Fruit fly (Drosophila melanogaster) whole organism, embryonic: ENCODE results near the gene CG10353.
A peak's percentile ranks its signal among the peaks of the same experiment; 100 is the strongest.

Experiments used
- Awh ChIP-seq: fragments of 200-800 bp; sonication (Bioruptor generic); IDR thresholded peaks from 2 replicates; pipeline ENCODE4, ENCODE4 v1.3.6; 2022; ENCODE audit warnings: missing biosample characterization, missing genetic modification characterization
- Bdp1 ChIP-seq: fragments of 200-800 bp; sonication (Bioruptor generic); optimal IDR thresholded peaks from 3 replicates; lab custom pipeline; 2016; ENCODE audit warnings: missing biosample characterization, missing genetic modification characterization
- CG10366 ChIP-seq: fragments of 200-800 bp; sonication (Bioruptor generic); IDR thresholded peaks from 2 replicates; pipeline ENCODE4 v1.3.6; 2022; ENCODE audit warnings: missing biosample characterization, missing genetic modification characterization
- CG12391 ChIP-seq: fragments of 200-800 bp; sonication (Bioruptor generic); optimal IDR thresholded peaks from 3 replicates; lab custom pipeline; 2018; ENCODE audit warnings: missing biosample characterization, mild to moderate bottlenecking, missing genetic modification characterization, moderate library complexity
- CG13123 ChIP-seq: fragments of 200-800 bp; sonication (Bioruptor generic); optimal IDR thresholded peaks from 2 replicates; lab custom pipeline; 2016; ENCODE audit warnings: missing biosample characterization, missing genetic modification characterization
- CG13624 ChIP-seq: fragments of 200-800 bp; sonication (Bioruptor generic); optimal IDR thresholded peaks from 2 replicates; lab custom pipeline; 2016; ENCODE audit warnings: missing biosample characterization, missing genetic modification characterization
- CG13775 ChIP-seq: fragments of 200-800 bp; sonication (Bioruptor generic); optimal IDR thresholded peaks from 3 replicates; lab custom pipeline; 2017; ENCODE audit warnings: missing biosample characterization, mild to moderate bottlenecking, missing genetic modification characterization
- CG17912 ChIP-seq: fragments of 200-800 bp; sonication (Bioruptor generic); optimal IDR thresholded peaks from 2 replicates; lab custom pipeline; 2018; ENCODE audit warnings: missing biosample characterization, mild to moderate bottlenecking, missing genetic modification characterization
- CG2199 ChIP-seq: fragments of 200-800 bp; sonication (Bioruptor generic); IDR thresholded peaks from 3 replicates; pipeline ENCODE4 v1.3.6; 2022; ENCODE audit warnings: missing biosample characterization, missing genetic modification characterization
- CG33213 ChIP-seq: fragments of 200-800 bp; sonication (Bioruptor generic); optimal IDR thresholded peaks from 3 replicates; lab custom pipeline; 2016; ENCODE audit warnings: missing biosample characterization, missing genetic modification characterization
- CG34422 ChIP-seq: fragments of 200-800 bp; sonication (Bioruptor generic); IDR thresholded peaks from 3 replicates; pipeline ENCODE4 v1.3.6; 2022; ENCODE audit warnings: missing biosample characterization, missing genetic modification characterization
- CG3847 ChIP-seq: fragments of 200-800 bp; sonication (Bioruptor generic); IDR thresholded peaks from 2 replicates; pipeline ENCODE4 v1.3.6; 2022; ENCODE audit warnings: missing biosample characterization, missing genetic modification characterization
- CG4282 ChIP-seq: fragments of 200-800 bp; sonication (Bioruptor generic); optimal IDR thresholded peaks from 2 replicates; lab custom pipeline; 2016; ENCODE audit warnings: missing biosample characterization, missing genetic modification characterization
- CG4424 ChIP-seq: fragments of 200-800 bp; sonication (Bioruptor generic); optimal IDR thresholded peaks from 3 replicates; lab custom pipeline; 2016; ENCODE audit warnings: missing biosample characterization, missing genetic modification characterization
- CG6689 ChIP-seq: fragments of 200-800 bp; sonication (Bioruptor generic); IDR thresholded peaks from 2 replicates; pipeline ENCODE4 v1.3.6; 2022; ENCODE audit warnings: missing biosample characterization, missing genetic modification characterization
- CG7745 ChIP-seq: fragments of 200-800 bp; sonication (Bioruptor generic); optimal IDR thresholded peaks from 2 replicates; lab custom pipeline; 2018; ENCODE audit warnings: missing biosample characterization, mild to moderate bottlenecking, missing genetic modification characterization, moderate library complexity
- CG7839 ChIP-seq: fragments of 200-800 bp; sonication (Bioruptor generic); optimal IDR thresholded peaks from 3 replicates; lab custom pipeline; 2018; ENCODE audit warnings: missing biosample characterization, mild to moderate bottlenecking, missing genetic modification characterization, moderate library complexity
- CG8290 ChIP-seq, 3 experiments: fragments of 200-800 bp; sonication (Bioruptor generic); optimal IDR thresholded peaks; 2 replicates each; lab custom pipeline; 2016 to 2019; ENCODE audit warnings: missing biosample characterization in 3 of 3, missing genetic modification characterization in 3 of 3, mild to moderate bottlenecking in 2 of 3, moderate library complexity in 1 of 3
- CG8388 ChIP-seq: fragments of 200-800 bp; sonication (Bioruptor generic); optimal IDR thresholded peaks from 2 replicates; lab custom pipeline; 2019; ENCODE audit warnings: missing biosample characterization, mild to moderate bottlenecking, missing genetic modification characterization, moderate library complexity
- CHES-1-like ChIP-seq: fragments of 200-800 bp; sonication (Bioruptor generic); optimal IDR thresholded peaks from 2 replicates; lab custom pipeline; 2016; ENCODE audit warnings: missing biosample characterization, missing genetic modification characterization
- HLH54F ChIP-seq: fragments of 200-800 bp; sonication (Bioruptor generic); optimal IDR thresholded peaks from 3 replicates; lab custom pipeline; 2016; ENCODE audit warnings: missing biosample characterization, missing genetic modification characterization
- Hand ChIP-seq: fragments of 200-800 bp; sonication (Bioruptor generic); optimal IDR thresholded peaks from 2 replicates; lab custom pipeline; 2017; ENCODE audit warnings: mild to moderate bottlenecking, missing biosample characterization, missing genetic modification reagents, missing genetic modification characterization
- Jarid2 ChIP-seq: fragments of 200-800 bp; sonication (Bioruptor generic); optimal IDR thresholded peaks from 3 replicates; lab custom pipeline; 2017; ENCODE audit warnings: mild to moderate bottlenecking, missing biosample characterization, missing genetic modification reagents, missing genetic modification characterization
- Oaz ChIP-seq: fragments of 200-800 bp; sonication (Bioruptor generic); IDR thresholded peaks from 2 replicates; pipeline ENCODE4 v1.3.6; 2022; ENCODE audit warnings: missing biosample characterization, missing genetic modification characterization
- Stat92E ChIP-seq, 3 experiments: fragments of >200 bp in 2 of 3; fragments of 200-800 bp in 1 of 3; sonication (Bioruptor generic) in 1 of 3; optimal IDR thresholded peaks; 2 replicates each; lab custom pipeline; 2017 to 2019; ENCODE audit warnings: missing biosample characterization in 3 of 3, missing genetic modification characterization in 3 of 3, mild to moderate bottlenecking in 1 of 3, moderate library complexity in 1 of 3
- Usf ChIP-seq: fragments of 200-800 bp; sonication (Bioruptor generic); optimal IDR thresholded peaks from 2 replicates; lab custom pipeline; 2017; ENCODE audit warnings: missing genotype, missing biosample characterization, missing genetic modification characterization
- ara ChIP-seq: fragments of 200-800 bp; sonication (Bioruptor generic); IDR thresholded peaks from 2 replicates; pipeline ENCODE4 v1.3.6; 2022; ENCODE audit warnings: missing biosample characterization, missing genetic modification characterization
- ase ChIP-seq: fragments of 200-800 bp; sonication (Bioruptor generic); IDR thresholded peaks from 3 replicates; pipeline ENCODE4 v1.3.6; 2022; ENCODE audit warnings: missing biosample characterization, missing genetic modification characterization
- bcd ChIP-seq: fragments of 200-800 bp; sonication (Bioruptor generic); optimal IDR thresholded peaks from 2 replicates; lab custom pipeline; 2017; ENCODE audit warnings: missing biosample characterization, mild to moderate bottlenecking, missing genetic modification characterization
- btn ChIP-seq: fragments of 200-800 bp; sonication (Bioruptor generic); optimal IDR thresholded peaks from 2 replicates; lab custom pipeline; 2016; ENCODE audit warnings: missing biosample characterization, missing genetic modification characterization
- caup ChIP-seq: fragments of 200-800 bp; sonication (Bioruptor generic); optimal IDR thresholded peaks from 3 replicates; lab custom pipeline; 2017; ENCODE audit warnings: missing biosample characterization, mild to moderate bottlenecking, missing genetic modification characterization, moderate library complexity; ENCODE audit not compliant: severe bottlenecking
- chinmo ChIP-seq: fragments of 200-800 bp; sonication (Bioruptor generic); IDR thresholded peaks from 4 replicates; pipeline ENCODE4 v1.3.6; 2022; ENCODE audit warnings: missing biosample characterization, missing genetic modification characterization; ENCODE audit not compliant: partially characterized antibody
- chm ChIP-seq: fragments of 200-800 bp; sonication (Bioruptor generic); IDR thresholded peaks from 2 replicates; pipeline ENCODE4 v1.3.6; 2022; ENCODE audit warnings: missing biosample characterization, missing genetic modification characterization
- crp ChIP-seq, 2 experiments: fragments of 200-800 bp; sonication (Bioruptor generic); optimal IDR thresholded peaks; 2 replicates in 1 of 2; 3 replicates in 1 of 2; lab custom pipeline; 2017; ENCODE audit warnings: missing biosample characterization in 2 of 2, missing genetic modification characterization in 2 of 2, mild to moderate bottlenecking in 1 of 2, moderate library complexity in 1 of 2
- gfzf ChIP-seq: fragments of 200-800 bp; sonication (Bioruptor generic); optimal IDR thresholded peaks from 2 replicates; lab custom pipeline; 2016; ENCODE audit warnings: missing biosample characterization, mild to moderate bottlenecking, missing genetic modification characterization, moderate library complexity
- gro ChIP-seq: fragments of 200-800 bp; sonication (Bioruptor generic); optimal IDR thresholded peaks from 2 replicates; lab custom pipeline; 2016; ENCODE audit warnings: missing biosample characterization, missing genetic modification characterization
- hbn ChIP-seq: fragments of 200-800 bp; sonication (Bioruptor generic); IDR thresholded peaks from 2 replicates; pipeline ENCODE4 v1.3.6; 2022; ENCODE audit warnings: missing biosample characterization, missing genetic modification characterization; ENCODE audit not compliant: partially characterized antibody
- kay ChIP-seq: fragments of 200-800 bp; sonication (Bioruptor generic); optimal IDR thresholded peaks from 2 replicates; lab custom pipeline; 2016; ENCODE audit warnings: missing biosample characterization, missing genetic modification characterization
- knrl ChIP-seq: fragments of 200-800 bp; sonication (Bioruptor generic); IDR thresholded peaks from 3 replicates; pipeline ENCODE4 v1.3.6; 2022; ENCODE audit warnings: missing biosample characterization, missing genetic modification characterization; ENCODE audit not compliant: partially characterized antibody
- lab ChIP-seq: fragments of 200-800 bp; sonication (Bioruptor generic); optimal IDR thresholded peaks from 3 replicates; lab custom pipeline; 2017; ENCODE audit warnings: missing biosample characterization, missing genetic modification characterization, mild to moderate bottlenecking, moderate library complexity, missing genetic modification reagents
- lbe ChIP-seq: fragments of 200-800 bp; sonication (Bioruptor generic); optimal IDR thresholded peaks from 2 replicates; lab custom pipeline; 2016; ENCODE audit warnings: missing biosample characterization, mild to moderate bottlenecking, missing genetic modification characterization
- onecut ChIP-seq: fragments of 200-800 bp; sonication (Bioruptor generic); IDR thresholded peaks from 2 replicates; pipeline ENCODE4 v1.3.6; 2022; ENCODE audit warnings: missing biosample characterization, missing genetic modification characterization
- otp ChIP-seq: fragments of 200-800 bp; sonication (Bioruptor generic); IDR thresholded peaks from 3 replicates; pipeline ENCODE4, ENCODE4 v1.3.6; 2022; ENCODE audit warnings: missing biosample characterization, missing genetic modification characterization
- rib ChIP-seq: fragments of 200-800 bp; sonication (Bioruptor generic); IDR thresholded peaks from 2 replicates; pipeline ENCODE4 v1.3.6; 2022; ENCODE audit warnings: missing biosample characterization, missing genetic modification characterization
- row ChIP-seq: fragments of 200-800 bp; sonication (Bioruptor generic); IDR thresholded peaks from 3 replicates; pipeline ENCODE4 v1.3.6; 2022; ENCODE audit warnings: missing biosample characterization, missing genetic modification characterization
- sc ChIP-seq, 3 experiments: fragments of >200 bp in 2 of 3; fragments of 200-800 bp in 1 of 3; sonication (Bioruptor generic) in 1 of 3; optimal IDR thresholded peaks; 2 replicates in 2 of 3; 3 replicates in 1 of 3; lab custom pipeline; 2017; ENCODE audit warnings: mild to moderate bottlenecking in 1 of 3, missing biosample characterization in 1 of 3, missing genetic modification characterization in 1 of 3, missing genetic modification reagents in 1 of 3
- stwl ChIP-seq: fragments of 200-800 bp; sonication (Bioruptor generic); optimal IDR thresholded peaks from 3 replicates; lab custom pipeline; 2018; ENCODE audit warnings: missing biosample characterization, mild to moderate bottlenecking, missing genetic modification characterization, moderate library complexity
- tin ChIP-seq: fragments of 200-800 bp; sonication (Bioruptor generic); optimal IDR thresholded peaks from 3 replicates; lab custom pipeline; 2016; ENCODE audit warnings: missing biosample characterization, missing genetic modification characterization
- yki ChIP-seq: fragments of >200 bp; optimal IDR thresholded peaks from 3 replicates; lab custom pipeline; 2018

The CG10353 gene

DNA sequence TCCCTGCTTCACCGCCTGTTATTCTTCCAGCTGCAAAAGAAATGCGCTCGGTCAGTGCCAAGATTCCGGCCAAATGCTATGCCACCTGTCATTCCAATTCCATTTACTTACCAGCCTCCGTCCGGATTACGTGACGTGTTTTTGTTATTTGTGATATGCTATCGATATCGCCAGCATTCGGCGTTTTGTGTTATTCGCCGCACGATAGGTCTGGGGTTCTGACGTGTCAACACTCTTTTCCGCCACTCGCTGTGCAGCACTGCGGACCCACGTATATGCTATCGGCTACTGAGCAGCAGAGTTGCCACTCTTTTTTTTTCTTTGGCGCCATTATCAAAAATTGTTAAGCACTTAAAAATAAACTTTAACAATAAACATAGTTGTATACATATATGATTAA, 34.7 kb downstream of the CG10353 start, which contains the start of gene p24-1 (continued):
- TF ChIP-seq chm = 0 out of 2 replicates have a peak, but pooled peaks have one; percentile 44
- TF ChIP-seq CG7745 (tag; lab: Kevin White, UChicago) = no peak
- TF ChIP-seq CG4282 (GFP tag; lab: Kevin White, UChicago) = no peak
- peak; percentile 62 for TF ChIP-seq HLH54F (GFP tag; lab: Kevin White, UChicago)
- TF ChIP-seq ara = no peak
- TF ChIP-seq stwl (tag; lab: Kevin White, UChicago) = peak; percentile 85
- no peak for TF ChIP-seq CG13123 (GFP tag; lab: Kevin White, UChicago)
- no peak for TF ChIP-seq CG8388 (GFP tag; lab: Kevin White, UChicago)
- TF ChIP-seq Oaz (GFP tag; lab: Robert Waterston, UW) = no peak
- peak; percentile 15 for TF ChIP-seq CG17912
- TF ChIP-seq kay (GFP tag; lab: Kevin White, UChicago) = peak; percentile 48
- peak; percentile 63 for TF ChIP-seq caup (GFP tag; lab: Kevin White, UChicago)
- peak; percentile 65 for TF ChIP-seq lab
- no peak for TF ChIP-seq otp (GFP tag; lab: Robert Waterston, UW)
- no peak for TF ChIP-seq CG10366 (GFP tag; lab: Robert Waterston, UW)
- TF ChIP-seq CG8290 (GFP tag; optimal IDR thresholded peaks at IDR 0.05; lab: Kevin White, UChicago) = peak; percentile 87
- TF ChIP-seq CG8290 (tag; optimal IDR thresholded peaks at IDR 0.05; lab: Kevin White, UChicago) = peak in 1 of 2 experiments; percentile 91
- TF ChIP-seq CG7839 = peak; percentile 25
- TF ChIP-seq gro (GFP tag; lab: Kevin White, UChicago) = peak; percentile 50
- TF ChIP-seq ase (GFP tag; lab: Robert Waterston, UW) = no peak
- TF ChIP-seq lbe = peak; percentile 49
- no peak for TF ChIP-seq CG6689
- peak; percentile 85 for TF ChIP-seq knrl (GFP tag; lab: Robert Waterston, UW)
- peak; percentile 52 for TF ChIP-seq CG33213 (GFP tag; lab: Kevin White, UChicago)
- no peak for TF ChIP-seq Usf (GFP tag; lab: Kevin White, UChicago)
- TF ChIP-seq Bdp1 (GFP tag; lab: Kevin White, UChicago) = peak; percentile 19
- no peak for TF ChIP-seq Hand
- no peak for TF ChIP-seq rib (GFP tag; lab: Robert Waterston, UW)
- TF ChIP-seq Stat92E (GFP tag; optimal IDR thresholded peaks at IDR 0.05; lab: Kevin White, UChicago) = peak in 1 of 3 experiments; percentile 20
- peak; percentile 36 for TF ChIP-seq gfzf (GFP tag; lab: Kevin White, UChicago)
- peak; percentile 62; the same call in 2 of the 3 replicates for TF ChIP-seq CG34422 (GFP tag; lab: Robert Waterston, UW)
- TF ChIP-seq CG4424 (GFP tag; lab: Kevin White, UChicago) = peak; percentile 15
- TF ChIP-seq tin (GFP tag; lab: Kevin White, UChicago) = peak; percentile 49
- TF ChIP-seq Jarid2 = no peak
- peak; percentile 74 for TF ChIP-seq hbn (GFP tag; lab: Robert Waterston, UW)
- no peak for TF ChIP-seq CG13775 (GFP tag; lab: Kevin White, UChicago)
- no peak for TF ChIP-seq Awh (GFP tag; lab: Robert Waterston, UW)
- TF ChIP-seq row (GFP tag; lab: Robert Waterston, UW) = peak; percentile 54
- TF ChIP-seq onecut (GFP tag; lab: Robert Waterston, UW) = peak; percentile 31; the same call in 1 of the 2 replicates
- TF ChIP-seq btn = no peak
- peak; percentile 90; the same call in 2 of the 4 replicates for TF ChIP-seq chinmo (GFP tag; lab: Robert Waterston, UW)
- TF ChIP-seq CG13624 (GFP tag; lab: Kevin White, UChicago) = peak; percentile 70
- peak; percentile 44 for TF ChIP-seq bcd
- no peak for TF ChIP-seq yki (lab: Kevin White, UChicago)
- peak; percentile 87 for TF ChIP-seq CG3847 (GFP tag; lab: Robert Waterston, UW)
- TF ChIP-seq crp (GFP tag; optimal IDR thresholded peaks at IDR 0.05; lab: Kevin White, UChicago) = peak in 1 of 2 experiments; percentile 45
- TF ChIP-seq CHES-1-like = peak; percentile 52
- no peak for TF ChIP-seq CG2199 (GFP tag; lab: Robert Waterston, UW)
- TF ChIP-seq sc (optimal IDR thresholded peaks at IDR 0.05; lab: Kevin White, UChicago) = no peak
- no peak for TF ChIP-seq sc (GFP tag; optimal IDR thresholded peaks at IDR 0.05; lab: Kevin White, UChicago)
- TF ChIP-seq CG12391 (tag; lab: Kevin White, UChicago) = peak; percentile 36
